Worm (Caenorhabditis elegans): Measurements from ENCODE around the gene Y60A3A.8.

ce11 chrV:19907365-19907764, 42.4 kb upstream of the Y60A3A.8 start, which contains the start of gene fars-2:
- TF ChIP-seq pqm-1 (tag; optimal IDR thresholded peaks at IDR 0.05) (no peak), F13H6.1 (tag; optimal IDR thresholded peaks at IDR 0.05) (no peak), pha-4 (tag; optimal IDR thresholded peaks at IDR 0.05) (no peak), unc-55 (GFP tag; optimal IDR thresholded peaks at IDR 0.05) (no peak), ceh-9 (tag; optimal IDR thresholded peaks at IDR 0.05) (no peak), ama-1 (optimal IDR thresholded peaks at IDR 0.05) (no peak)

All from whole organism, late embryonic.